Fruit fly (Drosophila melanogaster) whole organism, embryonic: ENCODE data around the gene CG10063.

Experiments used
- Antp ChIP-seq: fragments of 200-800 bp; sonication (Bioruptor generic); optimal IDR thresholded peaks from 3 replicates; lab custom pipeline; 2016; ENCODE audit warnings: missing biosample characterization, missing genetic modification characterization
- Atf-2 ChIP-seq: fragments of 200-800 bp; sonication (Bioruptor generic); optimal IDR thresholded peaks from 2 replicates; lab custom pipeline; 2016; ENCODE audit warnings: missing biosample characterization, missing genetic modification characterization
- Awh ChIP-seq: fragments of 200-800 bp; sonication (Bioruptor generic); IDR thresholded peaks from 2 replicates; pipeline ENCODE4, ENCODE4 v1.3.6; 2022; ENCODE audit warnings: missing biosample characterization, missing genetic modification characterization
- CG10321 ChIP-seq: fragments of 200-800 bp; sonication (Bioruptor generic); IDR thresholded peaks from 2 replicates; pipeline ENCODE4 v1.3.6; 2022; ENCODE audit warnings: missing biosample characterization, missing genetic modification characterization
- CG10979 ChIP-seq: fragments of 200-800 bp; sonication (Bioruptor generic); optimal IDR thresholded peaks from 2 replicates; lab custom pipeline; 2018; ENCODE audit warnings: missing biosample characterization, mild to moderate bottlenecking, missing genetic modification characterization, moderate library complexity
- CG11560 ChIP-seq: fragments of 200-800 bp; sonication (Bioruptor generic); IDR thresholded peaks from 3 replicates; pipeline ENCODE4 v1.3.6; 2022; ENCODE audit warnings: missing biosample characterization, missing genetic modification characterization
- CG12104 ChIP-seq: fragments of 200-800 bp; sonication (Bioruptor generic); optimal IDR thresholded peaks from 3 replicates; lab custom pipeline; 2016; ENCODE audit warnings: missing biosample characterization, missing genetic modification characterization
- CG14014 ChIP-seq: fragments of 200-800 bp; sonication (Bioruptor generic); IDR thresholded peaks from 2 replicates; pipeline ENCODE4 v1.3.6; 2022; ENCODE audit warnings: missing biosample characterization, missing genetic modification characterization
- CG18764 ChIP-seq: fragments of 200-800 bp; sonication (Bioruptor generic); optimal IDR thresholded peaks from 3 replicates; lab custom pipeline; 2016; ENCODE audit warnings: missing biosample characterization, missing genetic modification characterization
- CG2875 ChIP-seq: fragments of 200-800 bp; sonication (Bioruptor generic); optimal IDR thresholded peaks from 2 replicates; lab custom pipeline; 2017; ENCODE audit warnings: missing biosample characterization, mild to moderate bottlenecking, missing genetic modification characterization, missing genetic modification reagents
- CG2889 ChIP-seq: fragments of 200-800 bp; sonication (Bioruptor generic); IDR thresholded peaks from 3 replicates; pipeline ENCODE4 v1.3.6; 2022; ENCODE audit warnings: missing biosample characterization, missing genetic modification characterization
- CG30403 ChIP-seq: fragments of 200-800 bp; sonication (Bioruptor generic); optimal IDR thresholded peaks from 3 replicates; lab custom pipeline; 2016; ENCODE audit warnings: missing biosample characterization, missing genetic modification characterization
- CG31365 ChIP-seq: fragments of 200-800 bp; sonication (Bioruptor generic); optimal IDR thresholded peaks from 2 replicates; lab custom pipeline; 2018; ENCODE audit warnings: missing biosample characterization, mild to moderate bottlenecking, missing genetic modification characterization
- CG31388 ChIP-seq: fragments of 200-800 bp; sonication (Bioruptor generic); optimal IDR thresholded peaks from 2 replicates; lab custom pipeline; 2016; ENCODE audit warnings: missing biosample characterization, missing genetic modification characterization
- CG32772 ChIP-seq: fragments of 200-800 bp; sonication (Bioruptor generic); IDR thresholded peaks from 2 replicates; pipeline ENCODE4 v1.3.6; 2022; ENCODE audit warnings: missing biosample characterization, missing genetic modification characterization
- CG4404 ChIP-seq: fragments of 200-800 bp; sonication (Bioruptor generic); IDR thresholded peaks from 2 replicates; pipeline ENCODE4 v1.3.6; 2022; ENCODE audit warnings: missing biosample characterization, missing genetic modification characterization
- CG6791 ChIP-seq: fragments of 200-800 bp; sonication (Bioruptor generic); IDR thresholded peaks from 3 replicates; pipeline ENCODE4 v1.3.6; 2022; ENCODE audit warnings: missing biosample characterization, missing genetic modification characterization; ENCODE audit not compliant: partially characterized antibody
- CG8944 ChIP-seq: fragments of 200-800 bp; sonication (Bioruptor generic); optimal IDR thresholded peaks from 3 replicates; lab custom pipeline; 2016; ENCODE audit warnings: missing biosample characterization, missing genetic modification characterization
- CG9609 ChIP-seq: fragments of 200-800 bp; sonication (Bioruptor generic); optimal IDR thresholded peaks from 3 replicates; lab custom pipeline; 2016; ENCODE audit warnings: missing biosample characterization, missing genetic modification characterization
- CG9932 ChIP-seq: fragments of 200-800 bp; sonication (Bioruptor generic); IDR thresholded peaks from 2 replicates; pipeline ENCODE4 v1.3.6; 2022; ENCODE audit warnings: missing biosample characterization, missing genetic modification characterization
- Camta ChIP-seq: fragments of 200-800 bp; sonication (Bioruptor generic); optimal IDR thresholded peaks from 2 replicates; lab custom pipeline; 2016; ENCODE audit warnings: missing biosample characterization, missing genetic modification characterization
- E2f1 ChIP-seq: fragments of 200-800 bp; sonication (Bioruptor generic); IDR thresholded peaks from 2 replicates; pipeline ENCODE4 v1.3.6; 2022; ENCODE audit warnings: missing biosample characterization, missing genetic modification characterization
- Eip74EF ChIP-seq, 2 experiments: fragments of 200-800 bp in 1 of 2; fragments of >200 bp in 1 of 2; sonication (Bioruptor generic) in 1 of 2; optimal IDR thresholded peaks; 2 replicates each; lab custom pipeline; 2017 to 2019; ENCODE audit warnings: missing biosample characterization in 2 of 2, missing genetic modification characterization in 2 of 2, mild to moderate bottlenecking in 1 of 2, moderate library complexity in 1 of 2
- Ets97D ChIP-seq: fragments of 200-800 bp; sonication (Bioruptor generic); optimal IDR thresholded peaks from 3 replicates; lab custom pipeline; 2016; ENCODE audit warnings: missing biosample characterization, missing genetic modification characterization
- Hey ChIP-seq: fragments of 200-800 bp; sonication (Bioruptor generic); optimal IDR thresholded peaks from 3 replicates; lab custom pipeline; 2018; ENCODE audit warnings: missing biosample characterization, mild to moderate bottlenecking, missing genetic modification characterization
- Hr3 ChIP-seq: fragments of 200-800 bp; sonication (Bioruptor generic); optimal IDR thresholded peaks from 3 replicates; lab custom pipeline; 2016; ENCODE audit warnings: missing biosample characterization, missing genetic modification characterization
- Hr39 ChIP-seq: fragments of >200 bp; optimal IDR thresholded peaks from 2 replicates; lab custom pipeline; 2017
- Med ChIP-seq: fragments of 200-800 bp; sonication (Bioruptor generic); peaks from one replicate; lab custom pipeline; 2016; ENCODE audit warnings: missing biosample characterization, missing genetic modification characterization, mild to moderate bottlenecking, inconsistent platforms, moderate library complexity
- PHDP ChIP-seq: fragments of 200-800 bp; sonication (Bioruptor generic); optimal IDR thresholded peaks from 3 replicates; lab custom pipeline; 2018; ENCODE audit warnings: missing biosample characterization, mild to moderate bottlenecking, missing genetic modification characterization, moderate library complexity
- Rfx ChIP-seq: fragments of 200-800 bp; sonication (Bioruptor generic); IDR thresholded peaks from 2 replicates; pipeline ENCODE4 v1.3.6; 2022; ENCODE audit warnings: missing biosample characterization, missing genetic modification characterization
- ab ChIP-seq: fragments of 200-800 bp; sonication (Bioruptor generic); optimal IDR thresholded peaks from 2 replicates; lab custom pipeline; 2016; ENCODE audit warnings: missing biosample characterization, missing genetic modification characterization
- ap ChIP-seq: fragments of 200-800 bp; sonication (Bioruptor generic); IDR thresholded peaks from 2 replicates; pipeline ENCODE4 v1.3.6; 2022; ENCODE audit warnings: missing biosample characterization, missing genetic modification characterization
- ara ChIP-seq: fragments of 200-800 bp; sonication (Bioruptor generic); IDR thresholded peaks from 2 replicates; pipeline ENCODE4 v1.3.6; 2022; ENCODE audit warnings: missing biosample characterization, missing genetic modification characterization
- chn ChIP-seq: fragments of 200-800 bp; sonication (Bioruptor generic); optimal IDR thresholded peaks from 2 replicates; lab custom pipeline; 2016; ENCODE audit warnings: missing biosample characterization, missing genetic modification characterization
- gro ChIP-seq: fragments of 200-800 bp; sonication (Bioruptor generic); optimal IDR thresholded peaks from 2 replicates; lab custom pipeline; 2016; ENCODE audit warnings: missing biosample characterization, missing genetic modification characterization
- lab ChIP-seq: fragments of 200-800 bp; sonication (Bioruptor generic); optimal IDR thresholded peaks from 3 replicates; lab custom pipeline; 2017; ENCODE audit warnings: missing biosample characterization, missing genetic modification characterization, mild to moderate bottlenecking, moderate library complexity, missing genetic modification reagents
- lov ChIP-seq, 2 experiments: fragments of 200-800 bp in 1 of 2; fragments of >200 bp in 1 of 2; sonication (Bioruptor generic) in 1 of 2; IDR thresholded peaks in 1 of 2; optimal IDR thresholded peaks in 1 of 2; 2 replicates in 1 of 2; 3 replicates in 1 of 2; pipeline versions ENCODE4 v1.3.6 to Lab custom; 2017 to 2022; ENCODE audit warnings: missing biosample characterization in 1 of 2, missing genetic modification characterization in 1 of 2
- odd ChIP-seq: fragments of 200-800 bp; sonication (Bioruptor generic); optimal IDR thresholded peaks from 2 replicates; lab custom pipeline; 2017; ENCODE audit warnings: missing biosample characterization, mild to moderate bottlenecking, missing genetic modification characterization
- pb ChIP-seq: fragments of 200-800 bp; sonication (Bioruptor generic); optimal IDR thresholded peaks from 3 replicates; lab custom pipeline; 2016; ENCODE audit warnings: missing biosample characterization, missing genetic modification characterization
- row ChIP-seq: fragments of 200-800 bp; sonication (Bioruptor generic); IDR thresholded peaks from 3 replicates; pipeline ENCODE4 v1.3.6; 2022; ENCODE audit warnings: missing biosample characterization, missing genetic modification characterization
- sens ChIP-seq: fragments of 200-800 bp; sonication (Bioruptor generic); peaks from one replicate; lab custom pipeline; 2016; ENCODE audit warnings: missing biosample characterization, missing genetic modification characterization
- so ChIP-seq: fragments of 200-800 bp; sonication (Bioruptor generic); IDR thresholded peaks from 3 replicates; pipeline ENCODE4 v1.3.6; 2022; ENCODE audit warnings: missing biosample characterization, missing genetic modification characterization
- sr ChIP-seq: fragments of 200-800 bp; sonication (Bioruptor generic); IDR thresholded peaks from 3 replicates; pipeline ENCODE4 v1.3.6; 2022; ENCODE audit warnings: missing biosample characterization, missing genetic modification characterization
- tna ChIP-seq: fragments of 200-800 bp; sonication (Bioruptor generic); IDR thresholded peaks from 2 replicates; pipeline ENCODE4 v1.3.6; 2022; ENCODE audit warnings: missing biosample characterization, missing genetic modification characterization; ENCODE audit not compliant: partially characterized antibody
- toy ChIP-seq: fragments of 200-800 bp; sonication (Bioruptor generic); IDR thresholded peaks from 2 replicates; pipeline ENCODE4 v1.3.6; 2022; ENCODE audit warnings: missing biosample characterization, missing genetic modification characterization
- trem ChIP-seq: fragments of 200-800 bp; optimal IDR thresholded peaks from 3 replicates; lab custom pipeline; 2019; ENCODE audit warnings: missing biosample characterization, mild to moderate bottlenecking, missing genetic modification characterization, moderate library complexity
- unc-4 ChIP-seq: fragments of 200-800 bp; sonication (Bioruptor generic); IDR thresholded peaks from 2 replicates; pipeline ENCODE4 v1.3.6; 2022; ENCODE audit warnings: missing biosample characterization, missing genetic modification characterization; ENCODE audit not compliant: partially characterized antibody
- unpg ChIP-seq: fragments of 200-800 bp; sonication (Bioruptor generic); optimal IDR thresholded peaks from 3 replicates; lab custom pipeline; 2018; ENCODE audit warnings: missing biosample characterization, mild to moderate bottlenecking, missing genetic modification characterization, moderate library complexity

The CG10063 gene

DNA sequence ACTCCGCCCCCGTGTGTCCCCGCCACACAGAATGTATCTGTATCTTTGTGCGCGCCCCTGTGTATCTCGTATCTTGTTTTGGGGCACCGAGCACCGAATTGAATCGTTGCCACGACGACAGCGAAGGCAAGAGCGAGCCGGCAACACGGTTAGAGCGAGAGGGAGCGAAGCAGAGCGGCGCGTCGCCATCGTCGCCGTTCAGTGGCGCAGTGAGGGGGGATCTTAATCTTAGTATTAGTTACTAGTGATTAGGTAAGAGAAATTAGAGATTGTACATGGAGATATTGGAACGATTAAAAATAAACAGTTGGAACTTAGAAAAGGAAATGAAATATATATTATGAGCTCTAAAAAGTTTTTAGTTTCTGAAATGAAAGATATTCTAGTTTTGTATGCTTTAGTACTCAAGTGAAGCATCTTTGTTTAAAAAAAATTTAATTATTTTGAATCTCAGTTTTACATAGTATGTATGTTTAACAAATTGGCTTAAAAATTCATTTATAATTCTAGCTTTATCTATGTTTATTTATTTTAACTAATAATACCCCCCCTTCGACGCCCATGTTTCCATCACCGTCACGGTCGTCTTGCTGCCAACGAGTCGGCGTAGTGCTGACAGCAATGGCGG, 16.8 kb upstream of the CG10063 start (continued):
- TF ChIP-seq trem (tag; lab: Kevin White, UChicago) (peak; percentile 90), ap (peak; percentile 42; the same call in 1 of the 2 replicates), CG9932 (GFP tag; lab: Robert Waterston, UW) (peak; percentile 78), chn (peak; percentile 56), sr (GFP tag; lab: Robert Waterston, UW) (peak; percentile 45; the same call in 2 of the 3 replicates), Hey (tag; lab: Kevin White, UChicago) (no peak), lab (GFP tag; lab: Kevin White, UChicago) (peak; percentile 91), CG2875 (GFP tag; lab: Kevin White, UChicago) (peak; percentile 85), E2f1 (peak; percentile 83), CG4404 (GFP tag; lab: Robert Waterston, UW) (peak; percentile 85), toy (GFP tag; lab: Robert Waterston, UW) (0 out of 2 replicates have a peak, but pooled peaks have one; percentile 36), CG10979 (tag; lab: Kevin White, UChicago) (peak; percentile 97), CG9609 (peak; percentile 47), Med (GFP tag; lab: Kevin White, UChicago) (peak; percentile 92), Hr3 (GFP tag; lab: Kevin White, UChicago) (peak; percentile 92), unpg (GFP tag; lab: Kevin White, UChicago) (peak; percentile 80), Awh (GFP tag; lab: Robert Waterston, UW) (peak; percentile 46; the same call in 1 of the 2 replicates), CG32772 (GFP tag; lab: Robert Waterston, UW) (peak; percentile 79), gro (GFP tag; lab: Kevin White, UChicago) (peak; percentile 36), ara (GFP tag; lab: Robert Waterston, UW) (peak; percentile 70), CG31365 (tag; lab: Kevin White, UChicago) (no peak), ab (GFP tag; lab: Kevin White, UChicago) (no peak), so (GFP tag; lab: Robert Waterston, UW) (peak; percentile 79; the same call in 2 of the 3 replicates), pb (GFP tag; lab: Kevin White, UChicago) (peak; percentile 59), tna (GFP tag; lab: Robert Waterston, UW) (no peak)

DNA sequence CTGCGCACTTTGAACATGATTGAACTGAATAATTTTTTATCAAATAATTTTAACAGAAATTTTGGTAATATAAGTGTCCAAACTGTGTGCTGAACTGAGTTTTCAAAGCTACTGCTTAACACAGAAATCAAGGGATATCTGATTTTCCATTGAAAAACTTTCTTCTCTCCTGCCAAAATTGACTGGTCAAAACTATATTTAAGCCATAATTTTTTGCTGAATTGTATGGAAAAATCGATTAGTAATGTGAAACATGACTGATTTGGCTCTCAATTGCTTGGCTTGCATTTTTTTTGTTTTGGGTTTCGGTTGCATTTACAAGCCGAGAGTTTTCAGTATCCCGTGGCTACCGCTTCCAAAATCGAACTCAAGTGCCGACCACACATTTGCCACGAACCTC, 12.2 kb upstream of the CG10063 start, which contains the start of the genes CG32388 and CG43439:
CG32388 (minus strand) TSS at position 101 of the 400 bp plus-strand sequence.
CG43439 (minus strand) TSS at position 101 of the 400 bp plus-strand sequence.
- TF ChIP-seq Antp (GFP tag; lab: Kevin White, UChicago) = no peak
- TF ChIP-seq Eip74EF (GFP tag; optimal IDR thresholded peaks at IDR 0.05; lab: Kevin White, UChicago) = no peak

DNA sequence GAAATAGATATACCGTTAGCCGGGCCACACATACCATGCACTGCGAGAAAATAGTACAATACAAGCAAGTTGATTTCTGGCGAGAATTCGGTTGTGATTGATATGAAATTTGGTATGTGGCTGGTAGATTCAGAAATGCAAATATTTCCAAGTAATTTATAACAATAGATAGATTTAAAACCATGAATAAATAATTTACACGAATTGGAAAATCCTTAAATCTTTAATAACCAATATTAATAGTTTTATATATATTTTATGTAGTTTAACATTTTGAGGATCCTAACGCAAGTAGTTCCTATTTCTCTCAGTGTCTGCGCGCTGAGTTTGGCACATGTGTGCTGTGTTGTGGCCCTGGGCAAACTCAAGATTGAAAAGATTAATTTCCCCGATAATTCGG, 9.6 kb upstream of the CG10063 start:
- TF ChIP-seq Atf-2 (GFP tag; lab: Kevin White, UChicago) (no peak), PHDP (peak; percentile 37), CG11560 (tag; lab: Robert Waterston, UW) (no peak), unc-4 (GFP tag; lab: Robert Waterston, UW) (no peak), CG30403 (peak; percentile 39), CG10321 (no peak), Hr39 (lab: Kevin White, UChicago) (no peak), CG2889 (GFP tag; lab: Robert Waterston, UW) (no peak), Rfx (GFP tag; lab: Robert Waterston, UW) (no peak), CG14014 (no peak), row (GFP tag; lab: Robert Waterston, UW) (peak; percentile 52), CG12104 (peak; percentile 40), odd (GFP tag; lab: Kevin White, UChicago) (peak; percentile 25), CG18764 (GFP tag; lab: Kevin White, UChicago) (no peak), sr (GFP tag; lab: Robert Waterston, UW) (no peak), CG31388 (no peak), Camta (GFP tag; lab: Kevin White, UChicago) (no peak), CG8944 (GFP tag; lab: Kevin White, UChicago) (no peak), sens (GFP tag; lab: Kevin White, UChicago) (peak; percentile 87), lov (optimal IDR thresholded peaks at IDR 0.05; lab: Kevin White, UChicago) (no peak), lov (GFP tag; IDR thresholded peaks at IDR 0.05; lab: Robert Waterston, UW) (no peak), CG6791 (GFP tag; lab: Robert Waterston, UW) (0 out of 3 replicates have a peak, but pooled peaks have one; percentile 10), Ets97D (no peak)
